Worm (Caenorhabditis elegans): ENCODE data around the gene F40A3.2.

The F40A3.2 gene

DNA sequence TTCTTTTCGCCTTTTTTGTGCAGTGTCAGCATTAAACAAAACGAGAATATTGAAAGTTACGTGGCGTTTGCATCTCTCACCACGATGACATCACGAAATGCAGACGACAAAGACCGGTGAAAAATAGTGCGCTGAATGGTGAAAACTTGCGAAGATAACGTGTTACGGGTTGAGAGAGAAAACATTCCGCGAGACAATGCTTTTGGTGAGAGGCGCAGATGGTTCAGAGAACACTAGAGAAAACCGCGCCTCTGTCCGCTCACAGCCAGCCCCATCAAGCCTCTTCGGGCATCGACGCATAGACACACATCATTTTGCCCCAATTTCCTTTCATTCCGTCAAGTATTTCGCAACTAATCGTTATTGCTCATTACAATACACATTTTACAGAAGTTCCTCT, 24.1 kb upstream of the F40A3.2 start, which contains the start of the genes C37C3.9 and C37C3.18 (continued):
- TF ChIP-seq egl-18 (GFP tag; IDR thresholded peaks at IDR 0.05), result no peak
- peak; percentile 96 for TF ChIP-seq hmg-1.2 (GFP tag; IDR thresholded peaks at IDR 0.05)
- no peak for TF ChIP-seq xnd-1 (tag; optimal IDR thresholded peaks at IDR 0.05)
- no peak; the same call in 1 of the 2 replicates for TF ChIP-seq Y56A3A.18 (GFP tag; IDR thresholded peaks at IDR 0.05)
- TF ChIP-seq F23B12.7 (tag; optimal IDR thresholded peaks at IDR 0.05; ENCODE audit: insufficient read depth), result no peak
- peak; percentile 44; the same call in 1 of the 2 replicates for TF ChIP-seq mcd-1 (GFP tag; IDR thresholded peaks at IDR 0.05)
- TF ChIP-seq Y67H2A.10 (GFP tag; conservative IDR thresholded peaks at IDR 0.05), result no peak
- TF ChIP-seq K12H6.12 (tag; optimal IDR thresholded peaks at IDR 0.05), result peak; percentile 62
- TF ChIP-seq ceh-27 (GFP tag; optimal IDR thresholded peaks at IDR 0.05), result peak; percentile 75
- TF ChIP-seq ets-4 (GFP tag; optimal IDR thresholded peaks at IDR 0.05), result peak; percentile 21
- peak; percentile 41 for TF ChIP-seq chd-7 (tag; optimal IDR thresholded peaks at IDR 0.05)
- no peak for TF ChIP-seq gei-17 (GFP tag; optimal IDR thresholded peaks at IDR 0.05)
- TF ChIP-seq nhr-179 (tag; optimal IDR thresholded peaks at IDR 0.05), result no peak
- TF ChIP-seq lin-40 (tag; optimal IDR thresholded peaks at IDR 0.05), result peak; percentile 48
- peak; percentile 5; the same call in 1 of the 2 replicates for TF ChIP-seq madf-6 (GFP tag; IDR thresholded peaks at IDR 0.05)
- TF ChIP-seq ceh-79 (tag; optimal IDR thresholded peaks at IDR 0.05), result no peak
- no peak for TF ChIP-seq snpc-1.3 (tag; optimal IDR thresholded peaks at IDR 0.05; ENCODE audit: insufficient read depth)
- TF ChIP-seq Y95B8A.8 (GFP tag; IDR thresholded peaks at IDR 0.05), result 0 out of 2 replicates have a peak, but pooled peaks have one; percentile 6
- TF ChIP-seq lin-54 (GFP tag; optimal IDR thresholded peaks at IDR 0.05), result peak; percentile 33
- TF ChIP-seq pbrm-1 (GFP tag; IDR thresholded peaks at IDR 0.05), result peak; percentile 54; the same call in 1 of the 2 replicates
- TF ChIP-seq mel-28 (tag; optimal IDR thresholded peaks at IDR 0.05; ENCODE audit: borderline replicate concordance), result peak; percentile 27
- TF ChIP-seq aptf-3 (GFP tag; IDR thresholded peaks at IDR 0.05), result no peak
- no peak for TF ChIP-seq sptf-2 (GFP tag; optimal IDR thresholded peaks at IDR 0.05)
- no peak for TF ChIP-seq attf-6 (GFP tag; IDR thresholded peaks at IDR 0.05)
- TF ChIP-seq K11D2.4 (GFP tag; IDR thresholded peaks at IDR 0.05), result peak; percentile 38; the same call in 1 of the 2 replicates
- TF ChIP-seq akir-1 (GFP tag; optimal IDR thresholded peaks at IDR 0.05), result peak; percentile 50
- peak; percentile 26 for TF ChIP-seq tbp1 (GFP tag; optimal IDR thresholded peaks at IDR 0.05)
- TF ChIP-seq cebp-1 (GFP tag; IDR thresholded peaks at IDR 0.05), result peak; percentile 90
- TF ChIP-seq cebp-1 (tag; optimal IDR thresholded peaks at IDR 0.05), result peak; percentile 97
- TF ChIP-seq zfh-2 (GFP tag; conservative IDR thresholded peaks at IDR 0.05), result peak; percentile 93
- TF ChIP-seq C17E4.6 (GFP tag; IDR thresholded peaks at IDR 0.05), result no peak
- TF ChIP-seq snpc-1.1 (tag; optimal IDR thresholded peaks at IDR 0.05; ENCODE audit: insufficient read depth), result no peak
- no peak for TF ChIP-seq tlf-1 (GFP tag; optimal IDR thresholded peaks at IDR 0.05)
- no peak for TF ChIP-seq bed-2 (GFP tag; IDR thresholded peaks at IDR 0.05)
- TF ChIP-seq unc-62 (GFP tag; optimal IDR thresholded peaks at IDR 0.05), result no peak
- no peak for TF ChIP-seq ztf-6 (GFP tag; IDR thresholded peaks at IDR 0.05)
- peak; percentile 50; the same call in 1 of the 2 replicates for TF ChIP-seq let-526 (GFP tag; IDR thresholded peaks at IDR 0.05)
- TF ChIP-seq nhr-90 (tag; optimal IDR thresholded peaks at IDR 0.05), result no peak

DNA sequence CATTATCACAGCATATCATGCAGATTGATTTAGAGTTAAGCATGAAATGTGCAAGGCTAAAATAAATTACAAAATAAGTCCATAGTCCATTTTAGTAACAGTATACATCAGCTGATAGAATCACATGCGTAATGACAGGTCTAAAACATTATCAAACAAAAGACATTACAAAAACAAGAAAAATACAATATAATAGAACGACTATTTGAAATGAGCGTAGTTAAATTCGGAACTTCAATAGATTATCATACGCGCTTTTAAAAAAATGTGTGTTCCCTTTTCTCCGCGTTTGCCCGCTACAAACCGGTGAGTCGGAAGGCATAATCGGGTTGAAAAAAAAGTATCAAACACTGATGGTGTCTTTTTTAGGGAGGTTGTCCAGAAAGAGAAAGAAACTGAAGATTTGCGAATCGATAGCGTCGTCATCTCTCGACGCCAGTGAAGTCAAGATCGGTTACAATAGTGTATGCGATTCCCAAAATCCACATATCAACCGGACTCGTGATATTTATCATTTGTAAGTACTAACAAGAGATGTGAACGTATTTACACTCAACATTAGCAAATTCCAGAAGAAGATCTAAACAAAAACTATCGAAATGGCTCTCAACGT, 23.2 kb upstream of the F40A3.2 start, which contains the start of gene C37C3.2:
C37C3.2 (plus strand) TSS at position 563 of the 613 bp plus-strand sequence.
- TF ChIP-seq lir-1 (GFP tag; conservative IDR thresholded peaks at IDR 0.05) (no peak), nfyb-1 (GFP tag; IDR thresholded peaks at IDR 0.05) (no peak), die-1 (tag; optimal IDR thresholded peaks at IDR 0.05) (no peak), bed-2 (GFP tag; IDR thresholded peaks at IDR 0.05) (no peak), rec-8 (tag; optimal IDR thresholded peaks at IDR 0.05) (no peak), gei-17 (GFP tag; optimal IDR thresholded peaks at IDR 0.05) (no peak), hlh-26 (GFP tag; conservative IDR thresholded peaks at IDR 0.05) (no peak), hmg-1.2 (GFP tag; IDR thresholded peaks at IDR 0.05) (no peak; the same call in 1 of the 2 replicates), hmg-20 (GFP tag; IDR thresholded peaks at IDR 0.05) (no peak), dpl-1 (GFP tag; optimal IDR thresholded peaks at IDR 0.05) (no peak), nhr-179 (tag; optimal IDR thresholded peaks at IDR 0.05) (no peak), T07F8.4 (tag; optimal IDR thresholded peaks at IDR 0.05) (no peak), madf-8 (GFP tag; conservative IDR thresholded peaks at IDR 0.05) (no peak), rpc-1 (optimal IDR thresholded peaks at IDR 0.05) (no peak), rpc-1 (tag; optimal IDR thresholded peaks at IDR 0.05) (no peak)

Measured in whole organism, young adult.